Fruit fly (Drosophila melanogaster): ENCODE measurements around the gene MED1.

MED1 gene

DNA sequence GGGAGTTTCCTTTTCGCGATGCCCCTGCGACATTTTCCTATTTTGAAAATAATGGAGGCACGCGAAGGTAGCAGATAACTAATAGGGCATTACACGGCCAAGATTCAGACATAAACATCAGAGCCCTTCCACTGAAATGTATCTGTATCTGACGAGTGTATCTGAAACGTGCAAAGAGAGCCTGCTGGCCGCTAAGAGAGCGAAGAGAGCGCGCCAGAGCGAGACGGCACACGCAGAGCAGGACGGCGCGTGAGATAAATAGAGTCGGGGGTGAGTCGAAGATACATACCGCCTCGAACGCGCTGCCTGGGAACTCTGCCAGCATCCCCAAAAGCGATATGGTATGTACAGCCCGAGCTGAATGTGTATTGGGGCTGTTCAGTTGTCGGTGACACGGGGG lies 49.6 kb downstream of the MED1 start:
- no peak for TF ChIP-seq CG9876 (GFP tag; optimal IDR thresholded peaks at IDR 0.05)
- peak; percentile 58 for TF ChIP-seq Jarid2 (GFP tag; optimal IDR thresholded peaks at IDR 0.05)
- TF ChIP-seq yki (optimal IDR thresholded peaks at IDR 0.05): peak; percentile 89
- TF ChIP-seq kah (GFP tag; optimal IDR thresholded peaks at IDR 0.05): no peak
- TF ChIP-seq Side (GFP tag; optimal IDR thresholded peaks at IDR 0.05): no peak
- TF ChIP-seq Asciz (GFP tag; optimal IDR thresholded peaks at IDR 0.05): no peak
- no peak for TF ChIP-seq CG8281 (tag; optimal IDR thresholded peaks at IDR 0.05)
- TF ChIP-seq Med (GFP tag): peak; percentile 85
- TF ChIP-seq kay (GFP tag; optimal IDR thresholded peaks at IDR 0.05): no peak
- TF ChIP-seq CG3163 (GFP tag; optimal IDR thresholded peaks at IDR 0.05): peak; percentile 99
- peak; percentile 63 for TF ChIP-seq HLHmδ (GFP tag; optimal IDR thresholded peaks at IDR 0.05)
- no peak for TF ChIP-seq CG8765 (GFP tag; IDR thresholded peaks at IDR 0.05)
- TF ChIP-seq D (optimal IDR thresholded peaks at IDR 0.05): no peak
- TF ChIP-seq D (GFP tag; optimal IDR thresholded peaks at IDR 0.05): no peak
- peak; percentile 16; the same call in 1 of the 2 replicates for TF ChIP-seq CG14441 (GFP tag; IDR thresholded peaks at IDR 0.05)
- peak in 1 of 3 experiments; percentile 40 for TF ChIP-seq Stat92E (GFP tag; optimal IDR thresholded peaks at IDR 0.05)
- TF ChIP-seq dm (GFP tag; optimal IDR thresholded peaks at IDR 0.05): no peak
- peak; percentile 9 for TF ChIP-seq wek (GFP tag; optimal IDR thresholded peaks at IDR 0.05)
- TF ChIP-seq odd (GFP tag; optimal IDR thresholded peaks at IDR 0.05): peak; percentile 1
- TF ChIP-seq Hey (tag; optimal IDR thresholded peaks at IDR 0.05): peak; percentile 5
- no peak for TF ChIP-seq CG12391 (tag; optimal IDR thresholded peaks at IDR 0.05)
- TF ChIP-seq E2f1 (GFP tag; IDR thresholded peaks at IDR 0.05): no peak
- TF ChIP-seq NK7.1 (GFP tag; optimal IDR thresholded peaks at IDR 0.05): no peak
- TF ChIP-seq Nf-YC (tag; optimal IDR thresholded peaks at IDR 0.05): peak; percentile 95
- TF ChIP-seq CG34224 (GFP tag; IDR thresholded peaks at IDR 0.05; ENCODE audit: partially characterized antibody): peak; percentile 55; the same call in 1 of the 3 replicates
- TF ChIP-seq peb (GFP tag; IDR thresholded peaks at IDR 0.05): 0 out of 2 replicates have a peak, but pooled peaks have one; percentile 17
- peak; percentile 68 to 96 for TF ChIP-seq Trl (optimal IDR thresholded peaks at IDR 0.05)
- no peak for TF ChIP-seq Trl (GFP tag; optimal IDR thresholded peaks at IDR 0.05)
- TF ChIP-seq bab2 (GFP tag; optimal IDR thresholded peaks at IDR 0.05): no peak
- TF ChIP-seq tna (GFP tag; IDR thresholded peaks at IDR 0.05; ENCODE audit: partially characterized antibody): no peak
- no peak for TF ChIP-seq caup (GFP tag; optimal IDR thresholded peaks at IDR 0.05; ENCODE audit: severe bottlenecking)
- TF ChIP-seq Scr (GFP tag; IDR thresholded peaks at IDR 0.05; ENCODE audit: partially characterized antibody): no peak
- no peak for TF ChIP-seq Hr39 (optimal IDR thresholded peaks at IDR 0.05)
- TF ChIP-seq CG4617 (GFP tag; optimal IDR thresholded peaks at IDR 0.05; ENCODE audit: borderline replicate concordance): no peak
- TF ChIP-seq CG4707 (GFP tag; optimal IDR thresholded peaks at IDR 0.05): peak; percentile 20
- TF ChIP-seq lov (optimal IDR thresholded peaks at IDR 0.05): no peak
- TF ChIP-seq lov (GFP tag; IDR thresholded peaks at IDR 0.05): 0 out of 3 replicates have a peak, but pooled peaks have one; percentile 21
- TF ChIP-seq chinmo (GFP tag; IDR thresholded peaks at IDR 0.05; ENCODE audit: partially characterized antibody): peak; percentile 50; the same call in 1 of the 4 replicates
- no peak for TF ChIP-seq prd (optimal IDR thresholded peaks at IDR 0.05)
- TF ChIP-seq prd (GFP tag; IDR thresholded peaks at IDR 0.05): no peak
- TF ChIP-seq CG10321 (GFP tag; IDR thresholded peaks at IDR 0.05): peak; percentile 78
- peak; percentile 33 for TF ChIP-seq pros (GFP tag; optimal IDR thresholded peaks at IDR 0.05)
- TF ChIP-seq otp (GFP tag; IDR thresholded peaks at IDR 0.05): peak; percentile 22; the same call in 1 of the 3 replicates
- no peak for TF ChIP-seq CG3065 (GFP tag; optimal IDR thresholded peaks at IDR 0.05)
- TF ChIP-seq CG32767 (GFP tag; IDR thresholded peaks at IDR 0.05): peak; percentile 91
- peak; percentile 78 for TF ChIP-seq cg (GFP tag; optimal IDR thresholded peaks at IDR 0.05)
- TF ChIP-seq CTCF (GFP tag; optimal IDR thresholded peaks at IDR 0.05): peak; percentile 1
- TF ChIP-seq seq (GFP tag; IDR thresholded peaks at IDR 0.05): peak; percentile 91
- TF ChIP-seq cad (GFP tag; optimal IDR thresholded peaks at IDR 0.05): peak; percentile 1
- TF ChIP-seq stc (GFP tag; IDR thresholded peaks at IDR 0.05): no peak
- peak; percentile 5 for TF ChIP-seq CG6813 (GFP tag; optimal IDR thresholded peaks at IDR 0.05)
- TF ChIP-seq CG1832 (GFP tag; optimal IDR thresholded peaks at IDR 0.05): peak; percentile 97
- no peak for TF ChIP-seq Optix (GFP tag; IDR thresholded peaks at IDR 0.05)
